Worm (Caenorhabditis elegans): ENCODE data around the gene fbxa-38.

Gene fbxa-38

ce11 chrIII:2211120-2211519 is 13.4 kb upstream of the fbxa-38 start, which contains the start of gene C39B5.14:
Gene C39B5.14, plus strand, starts transcription at chrIII:2211420.
- TF ChIP-seq ceh-39 (tag; optimal IDR thresholded peaks at IDR 0.05) (no peak), ztf-11 (tag; optimal IDR thresholded peaks at IDR 0.05) (no peak), ceh-83 (GFP tag; optimal IDR thresholded peaks at IDR 0.05) (no peak), lin-32 (GFP tag; optimal IDR thresholded peaks at IDR 0.05) (no peak), drap-1 (GFP tag; optimal IDR thresholded peaks at IDR 0.05) (no peak), mls-2 (tag; optimal IDR thresholded peaks at IDR 0.05) (no peak), mab-5 (tag; optimal IDR thresholded peaks at IDR 0.05) (no peak), nhr-28 (tag; optimal IDR thresholded peaks at IDR 0.05) (no peak), pha-4 (tag; optimal IDR thresholded peaks at IDR 0.05) (no peak), unc-39 (tag; optimal IDR thresholded peaks at IDR 0.05) (no peak), unc-62 (GFP tag; optimal IDR thresholded peaks at IDR 0.05) (no peak), mep-1 (tag; optimal IDR thresholded peaks at IDR 0.05) (no peak), sptf-1 (tag; optimal IDR thresholded peaks at IDR 0.05) (no peak), sem-2 (GFP tag; optimal IDR thresholded peaks at IDR 0.05) (no peak), nhr-12 (tag; optimal IDR thresholded peaks at IDR 0.05) (no peak), lin-13 (tag; optimal IDR thresholded peaks at IDR 0.05) (no peak), hlh-1 (tag; optimal IDR thresholded peaks at IDR 0.05) (no peak)

ce11 chrIII:2212343-2212742 is 12.1 kb upstream of the fbxa-38 start:
- TF ChIP-seq pha-4 (tag; optimal IDR thresholded peaks at IDR 0.05) (no peak), elt-3 (tag; optimal IDR thresholded peaks at IDR 0.05) (no peak), ceh-39 (tag; optimal IDR thresholded peaks at IDR 0.05) (no peak)

ce11 chrIII:2219408-2219807 is 5.1 kb upstream of the fbxa-38 start, which contains the start of gene fbxa-12:
Gene fbxa-12, plus strand, starts transcription at chrIII:2219708.
- TF ChIP-seq drap-1 (GFP tag; optimal IDR thresholded peaks at IDR 0.05), result no peak
- no peak for TF ChIP-seq ceh-39 (tag; optimal IDR thresholded peaks at IDR 0.05)
- TF ChIP-seq nhr-12 (tag; optimal IDR thresholded peaks at IDR 0.05), result no peak
- no peak for TF ChIP-seq mab-5 (tag; optimal IDR thresholded peaks at IDR 0.05)
- no peak for TF ChIP-seq unc-39 (tag; optimal IDR thresholded peaks at IDR 0.05)
- no peak for TF ChIP-seq ham-2 (GFP tag; optimal IDR thresholded peaks at IDR 0.05)
- no peak for TF ChIP-seq sptf-1 (tag; optimal IDR thresholded peaks at IDR 0.05)
- TF ChIP-seq ceh-43 (GFP tag; optimal IDR thresholded peaks at IDR 0.05), result no peak
- no peak for TF ChIP-seq tbx-8 (GFP tag; optimal IDR thresholded peaks at IDR 0.05)
- TF ChIP-seq mep-1 (tag; optimal IDR thresholded peaks at IDR 0.05), result no peak
- no peak for TF ChIP-seq mls-2 (tag; optimal IDR thresholded peaks at IDR 0.05)
- TF ChIP-seq pha-4 (tag; optimal IDR thresholded peaks at IDR 0.05), result no peak
- no peak for TF ChIP-seq hlh-1 (tag; optimal IDR thresholded peaks at IDR 0.05)
- no peak for TF ChIP-seq zip-8 (tag; optimal IDR thresholded peaks at IDR 0.05)
- TF ChIP-seq ztf-11 (tag; optimal IDR thresholded peaks at IDR 0.05), result no peak
- no peak for TF ChIP-seq lsy-2 (tag; optimal IDR thresholded peaks at IDR 0.05)
- no peak for TF ChIP-seq lin-13 (tag; optimal IDR thresholded peaks at IDR 0.05)
- no peak for TF ChIP-seq bed-3 (GFP tag; optimal IDR thresholded peaks at IDR 0.05)
- TF ChIP-seq ces-1 (GFP tag; optimal IDR thresholded peaks at IDR 0.05), result no peak

ce11 chrIII:2223932-2224331 is 540 bp upstream of the fbxa-38 start, which contains the start of gene srd-65:
Gene srd-65, minus strand, starts transcription at chrIII:2224032.
- TF ChIP-seq lin-13 (tag; optimal IDR thresholded peaks at IDR 0.05) (no peak), flh-1 (GFP tag; optimal IDR thresholded peaks at IDR 0.05) (no peak), pha-4 (tag; optimal IDR thresholded peaks at IDR 0.05) (no peak), nhr-28 (tag; optimal IDR thresholded peaks at IDR 0.05) (no peak), bed-3 (GFP tag; optimal IDR thresholded peaks at IDR 0.05) (no peak), snpc-4 (tag; optimal IDR thresholded peaks at IDR 0.05) (no peak), M03D4.4 (tag; optimal IDR thresholded peaks at IDR 0.05) (no peak)

ce11 chrIII:2227407-2227806 is 2.9 kb downstream of the fbxa-38 start, which contains the start of gene fbxa-62:
Gene fbxa-62, plus strand, starts transcription at chrIII:2227707.
- TF ChIP-seq unc-120 (tag; optimal IDR thresholded peaks at IDR 0.05; ENCODE audit: poor library complexity, severe bottlenecking), result no peak

- TF ChIP-seq lin-32 (GFP tag; optimal IDR thresholded peaks at IDR 0.05) (no peak), unc-39 (tag; optimal IDR thresholded peaks at IDR 0.05) (no peak), mls-2 (tag; optimal IDR thresholded peaks at IDR 0.05) (no peak), mep-1 (tag; optimal IDR thresholded peaks at IDR 0.05) (no peak), cnd-1 (tag; optimal IDR thresholded peaks at IDR 0.05) (no peak), bed-3 (GFP tag; optimal IDR thresholded peaks at IDR 0.05) (no peak), nhr-28 (tag; optimal IDR thresholded peaks at IDR 0.05) (no peak), drap-1 (GFP tag; optimal IDR thresholded peaks at IDR 0.05) (no peak), ces-1 (GFP tag; optimal IDR thresholded peaks at IDR 0.05) (no peak), nhr-12 (tag; optimal IDR thresholded peaks at IDR 0.05) (no peak), sem-2 (GFP tag; optimal IDR thresholded peaks at IDR 0.05) (no peak), lsy-2 (tag; optimal IDR thresholded peaks at IDR 0.05) (no peak), blmp-1 (tag; optimal IDR thresholded peaks at IDR 0.05) (no peak), snpc-4 (tag; optimal IDR thresholded peaks at IDR 0.05) (no peak), ceh-39 (tag; optimal IDR thresholded peaks at IDR 0.05) (no peak), ztf-11 (tag; optimal IDR thresholded peaks at IDR 0.05) (no peak), nhr-237 (tag; optimal IDR thresholded peaks at IDR 0.05) (no peak), elt-1 (tag; optimal IDR thresholded peaks at IDR 0.05; ENCODE audit: borderline replicate concordance, insufficient read depth) (no peak), unc-120 (tag; optimal IDR thresholded peaks at IDR 0.05; ENCODE audit: poor library complexity, severe bottlenecking) (no peak)
Observed at ce11 chrIII:2232360-2232759, 7.9 kb downstream of the fbxa-38 start, which contains the start of gene fbxa-47. Gene fbxa-47, minus strand, starts transcription at chrIII:2232460.
